Worm (Caenorhabditis elegans) whole organism, young adult: Measurements from ENCODE around the gene F40G12.2.

Experiments used
- B0019.2 ChIP-seq: fragments of 200-800 bp; sonication (Bioruptor generic); conservative IDR thresholded peaks from 2 replicates; pipeline ENCODE4 v1.3.6; 2022; ENCODE audit warnings: missing genetic modification reagents, missing genetic modification characterization, missing compliant biosample characterization
- B0035.1 ChIP-seq: sonication (generic microtip); optimal IDR thresholded peaks from 2 replicates; lab custom pipeline; 2016; ENCODE audit warnings: missing genetic modification characterization, mild to moderate bottlenecking, missing compliant biosample characterization, missing genotype, missing genetic modification reagents
- B0336.3 ChIP-seq: fragments of 200-800 bp; sonication (Bioruptor generic); IDR thresholded peaks from 2 replicates; pipeline ENCODE4 v1.3.6; 2022; ENCODE audit warnings: missing genetic modification characterization, missing compliant biosample characterization
- C17E4.6 ChIP-seq: fragments of 200-800 bp; sonication (Bioruptor generic); IDR thresholded peaks from 2 replicates; pipeline ENCODE4 v1.3.6; 2022; ENCODE audit warnings: missing genetic modification reagents, missing genetic modification characterization, missing compliant biosample characterization
- F37B4.10 ChIP-seq: fragments of 200-800 bp; sonication (Bioruptor generic); IDR thresholded peaks from 2 replicates; pipeline ENCODE4 v1.3.6; 2022; ENCODE audit warnings: missing genetic modification characterization, missing compliant biosample characterization
- F57C9.4 ChIP-seq: sonication (generic microtip); optimal IDR thresholded peaks from 2 replicates; lab custom pipeline; 2017; ENCODE audit warnings: mild to moderate bottlenecking, missing genetic modification characterization, missing compliant biosample characterization
- K12H6.12 ChIP-seq: fragments of 200-800 bp; sonication (Bioruptor generic); optimal IDR thresholded peaks from 2 replicates; lab custom pipeline; 2018; ENCODE audit warnings: mild to moderate bottlenecking, missing genetic modification characterization, missing compliant biosample characterization
- Y53F4B.3 ChIP-seq: fragments of 200-800 bp; sonication (Bioruptor generic); IDR thresholded peaks from 2 replicates; pipeline ENCODE4 v1.3.6; 2022; ENCODE audit warnings: missing genetic modification reagents, missing genetic modification characterization, missing compliant biosample characterization
- Y79H2A.3 ChIP-seq: fragments of 200-800 bp; sonication (Bioruptor generic); conservative IDR thresholded peaks from 2 replicates; pipeline ENCODE4 v1.3.6; 2022; ENCODE audit warnings: missing genetic modification reagents, missing genetic modification characterization, missing compliant biosample characterization
- ama-1 ChIP-seq, 3 experiments: fragments of 150-350 bp in 1 of 3; sonication (generic microtip) in 2 of 3; optimal IDR thresholded peaks; 2 replicates each; lab custom pipeline; 2014 to 2018; ENCODE audit warnings: missing biosample characterization in 2 of 3, missing genetic modification characterization in 2 of 3, missing genetic modification reagents in 2 of 3
- aptf-2 ChIP-seq: fragments of 200-800 bp; sonication (Bioruptor generic); conservative IDR thresholded peaks from 2 replicates; pipeline ENCODE4 v1.3.6; 2022; ENCODE audit warnings: missing genetic modification reagents, missing genetic modification characterization, missing compliant biosample characterization
- athp-1 ChIP-seq: sonication (generic microtip); optimal IDR thresholded peaks from 2 replicates; lab custom pipeline; 2017; ENCODE audit warnings: mild to moderate bottlenecking, missing genetic modification characterization, missing compliant biosample characterization
- ccch-3 ChIP-seq: fragments of 200-800 bp; sonication (Bioruptor generic); optimal IDR thresholded peaks from 2 replicates; lab custom pipeline; 2018; ENCODE audit warnings: mild to moderate bottlenecking, missing genetic modification characterization, missing compliant biosample characterization
- cebp-1 ChIP-seq, 2 experiments: fragments of 200-800 bp in 1 of 2; sonication (Bioruptor generic) in 1 of 2; sonication (generic microtip) in 1 of 2; IDR thresholded peaks in 1 of 2; optimal IDR thresholded peaks in 1 of 2; 2 replicates each; pipeline versions ENCODE4 v1.3.6 to Lab custom; 2017 to 2022; ENCODE audit warnings: missing compliant biosample characterization in 2 of 2, missing genetic modification characterization in 2 of 2, mild to moderate bottlenecking in 1 of 2, missing genetic modification reagents in 1 of 2, moderate library complexity in 1 of 2
- ceh-100 ChIP-seq: fragments of 200-800 bp; sonication (Bioruptor generic); IDR thresholded peaks from 2 replicates; pipeline ENCODE4 v1.3.6; 2022; ENCODE audit warnings: missing genetic modification reagents, missing genetic modification characterization, missing compliant biosample characterization
- ceh-91 ChIP-seq: fragments of 200-800 bp; sonication (Bioruptor generic); IDR thresholded peaks from 2 replicates; pipeline ENCODE4 v1.3.6; 2022; ENCODE audit warnings: missing genetic modification reagents, missing genetic modification characterization, missing compliant biosample characterization
- dpl-1 ChIP-seq: fragments of 150-350 bp; optimal IDR thresholded peaks from 2 replicates; lab custom pipeline; 2014; ENCODE audit warnings: missing biosample characterization, missing genetic modification reagents, missing genetic modification characterization
- efl-1 ChIP-seq: fragments of 150-350 bp; optimal IDR thresholded peaks from 2 replicates; lab custom pipeline; 2014; ENCODE audit warnings: missing biosample characterization, missing genetic modification reagents, missing genetic modification characterization
- ets-4 ChIP-seq: fragments of 200-800 bp; sonication (Bioruptor generic); optimal IDR thresholded peaks from 2 replicates; lab custom pipeline; 2018; ENCODE audit warnings: mild to moderate bottlenecking, missing genetic modification characterization, missing compliant biosample characterization
- gei-17 ChIP-seq: fragments of 200-800 bp; sonication (Bioruptor generic); optimal IDR thresholded peaks from 2 replicates; lab custom pipeline; 2018; ENCODE audit warnings: mild to moderate bottlenecking, missing genetic modification characterization, missing compliant biosample characterization
- hlh-26 ChIP-seq: fragments of 200-800 bp; sonication (Bioruptor generic); conservative IDR thresholded peaks from 2 replicates; pipeline ENCODE4 v1.3.6; 2022; ENCODE audit warnings: missing genetic modification reagents, missing genetic modification characterization, missing compliant biosample characterization
- lin-40 ChIP-seq: sonication (generic microtip); optimal IDR thresholded peaks from 2 replicates; lab custom pipeline; 2016; ENCODE audit warnings: missing genetic modification characterization, mild to moderate bottlenecking, missing compliant biosample characterization, missing genotype, missing genetic modification reagents
- lin-54 ChIP-seq: fragments of 200-800 bp; sonication (Bioruptor generic); optimal IDR thresholded peaks from 2 replicates; lab custom pipeline; 2018; ENCODE audit warnings: mild to moderate bottlenecking, missing genetic modification characterization, missing compliant biosample characterization
- lir-1 ChIP-seq: fragments of 200-800 bp; sonication (Bioruptor generic); conservative IDR thresholded peaks from 2 replicates; pipeline ENCODE4 v1.3.6; 2022; ENCODE audit warnings: missing genetic modification reagents, missing genetic modification characterization, missing compliant biosample characterization
- madf-10 ChIP-seq: sonication (generic microtip); optimal IDR thresholded peaks from 2 replicates; lab custom pipeline; 2016; ENCODE audit warnings: mild to moderate bottlenecking, missing genetic modification characterization, missing compliant biosample characterization
- madf-6 ChIP-seq: fragments of 200-800 bp; sonication (Bioruptor generic); IDR thresholded peaks from 2 replicates; pipeline ENCODE4 v1.3.6; 2022; ENCODE audit warnings: missing genetic modification reagents, missing genetic modification characterization, missing compliant biosample characterization
- madf-8 ChIP-seq: fragments of 200-800 bp; sonication (Bioruptor generic); conservative IDR thresholded peaks from 2 replicates; pipeline ENCODE4 v1.3.6; 2022; ENCODE audit warnings: missing genetic modification reagents, missing genetic modification characterization, missing compliant biosample characterization
- mcd-1 ChIP-seq: fragments of 200-800 bp; sonication (Bioruptor generic); IDR thresholded peaks from 2 replicates; pipeline ENCODE4 v1.3.6; 2022; ENCODE audit warnings: missing genetic modification reagents, missing genetic modification characterization, missing compliant biosample characterization
- mes-4 ChIP-seq: sonication (generic microtip); optimal IDR thresholded peaks from 2 replicates; lab custom pipeline; 2016; ENCODE audit warnings: missing genotype, missing genetic modification characterization, missing compliant biosample characterization
- nhr-80 ChIP-seq: sonication (generic microtip); optimal IDR thresholded peaks from 2 replicates; lab custom pipeline; 2016; ENCODE audit warnings: missing genetic modification characterization, missing compliant biosample characterization
- rpc-1 ChIP-seq, 2 experiments: fragments of 150-350 bp in 1 of 2; sonication (generic microtip) in 1 of 2; optimal IDR thresholded peaks; 2 replicates each; lab custom pipeline; 2014 to 2018; ENCODE audit warnings: missing biosample characterization in 1 of 2, missing genetic modification characterization in 1 of 2, missing genetic modification reagents in 1 of 2, missing genotype in 1 of 2
- snpc-4 ChIP-seq, 5 experiments: fragments of 150-350 bp in 1 of 5; sonication (generic microtip) in 4 of 5; optimal IDR thresholded peaks; 2 replicates each; lab custom pipeline; 2014 to 2018; ENCODE audit warnings: missing genetic modification characterization in 5 of 5, missing biosample characterization in 3 of 5, antibody characterized with exemption in 2 of 5, mild to moderate bottlenecking in 2 of 5, missing compliant biosample characterization in 2 of 5, missing genotype in 2 of 5, moderate library complexity in 2 of 5, missing genetic modification reagents in 1 of 5
- tbp1 ChIP-seq: fragments of 200-800 bp; sonication (Bioruptor generic); optimal IDR thresholded peaks from 2 replicates; lab custom pipeline; 2018; ENCODE audit warnings: mild to moderate bottlenecking, missing genetic modification characterization, missing compliant biosample characterization
- tbx-9 ChIP-seq: sonication (generic microtip); optimal IDR thresholded peaks from 2 replicates; lab custom pipeline; 2016; ENCODE audit warnings: borderline replicate concordance, missing genetic modification characterization, inconsistent platforms, missing compliant biosample characterization
- unc-62 ChIP-seq: fragments of 150-350 bp; optimal IDR thresholded peaks from 2 replicates; lab custom pipeline; 2014; ENCODE audit warnings: missing biosample characterization, missing genetic modification reagents, missing genetic modification characterization
- ztf-3 ChIP-seq: fragments of 200-800 bp; sonication (Bioruptor generic); optimal IDR thresholded peaks from 2 replicates; lab custom pipeline; 2018; ENCODE audit warnings: mild to moderate bottlenecking, missing genetic modification characterization, missing compliant biosample characterization
- ztf-6 ChIP-seq: fragments of 200-800 bp; sonication (Bioruptor generic); IDR thresholded peaks from 2 replicates; pipeline ENCODE4 v1.3.6; 2022; ENCODE audit warnings: missing genetic modification reagents, missing genetic modification characterization, missing compliant biosample characterization

F40G12.2 gene

DNA sequence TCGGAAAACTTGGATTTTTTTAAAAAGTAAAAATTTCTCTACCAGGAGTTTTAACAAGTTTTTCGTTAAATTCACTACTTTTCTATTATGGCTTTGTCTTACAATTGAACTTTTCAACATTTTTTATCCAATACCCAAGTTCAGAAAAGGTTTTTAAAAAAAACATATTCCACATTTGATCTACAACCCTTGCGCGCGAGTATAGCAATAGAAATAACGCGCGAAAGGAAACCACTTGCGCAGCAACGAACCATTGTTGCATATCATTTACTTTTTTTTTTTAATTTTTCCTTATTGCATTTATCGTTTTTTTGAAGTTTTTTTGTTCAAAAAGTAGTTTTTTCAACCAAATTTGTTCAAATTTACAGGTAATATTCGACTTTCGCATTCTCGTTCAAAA is 25.1 kb upstream of the F40G12.2 start, which contains the start of gene F40G12.11:
Gene F40G12.11 (plus strand): TSS at position 369 of the 400 bp plus-strand sequence.
- no peak for TF ChIP-seq Y53F4B.3 (GFP tag; lab: Robert Waterston, UW)
- no peak for TF ChIP-seq lin-40
- no peak for TF ChIP-seq Y79H2A.3
- TF ChIP-seq ztf-3 (GFP tag; lab: Kevin White, UChicago) = no peak
- no peak for TF ChIP-seq mcd-1 (GFP tag; lab: Robert Waterston, UW)
- TF ChIP-seq C17E4.6 (GFP tag; lab: Robert Waterston, UW) = no peak
- no peak for TF ChIP-seq nhr-80 (tag; lab: Kevin White, UChicago)
- no peak for TF ChIP-seq tbx-9 (tag; lab: Kevin White, UChicago)
- no peak for TF ChIP-seq athp-1 (tag; lab: Kevin White, UChicago)
- no peak for TF ChIP-seq ztf-6 (GFP tag; lab: Robert Waterston, UW)
- no peak for TF ChIP-seq K12H6.12
- TF ChIP-seq ccch-3 (GFP tag; lab: Kevin White, UChicago) = no peak
- no peak for TF ChIP-seq ceh-91 (GFP tag; lab: Robert Waterston, UW)
- no peak for TF ChIP-seq unc-62 (GFP tag; lab: Kevin White, UChicago)
- no peak for TF ChIP-seq cebp-1 (GFP tag; IDR thresholded peaks at IDR 0.05; lab: Robert Waterston, UW)
- TF ChIP-seq cebp-1 (tag; optimal IDR thresholded peaks at IDR 0.05; lab: Kevin White, UChicago) = no peak
- TF ChIP-seq mes-4 = no peak
- TF ChIP-seq snpc-4 (GFP tag; optimal IDR thresholded peaks at IDR 0.05; lab: Kevin White, UChicago) = no peak
- no peak for TF ChIP-seq snpc-4 (tag; optimal IDR thresholded peaks at IDR 0.05; lab: Kevin White, UChicago)
- no peak for TF ChIP-seq gei-17 (GFP tag; lab: Kevin White, UChicago)
- TF ChIP-seq F57C9.4 = no peak
- 0 out of 2 replicates have a peak, but pooled peaks have one; percentile 18 for TF ChIP-seq madf-8 (GFP tag; lab: Robert Waterston, UW)
- TF ChIP-seq rpc-1 (optimal IDR thresholded peaks at IDR 0.05; lab: Kevin White, UChicago) = no peak
- no peak for TF ChIP-seq rpc-1 (tag; optimal IDR thresholded peaks at IDR 0.05; lab: Kevin White, UChicago)
- no peak for TF ChIP-seq F37B4.10 (GFP tag; lab: Robert Waterston, UW)
- TF ChIP-seq dpl-1 (GFP tag; lab: Kevin White, UChicago) = peak; percentile 34
- no peak for TF ChIP-seq tbp1 (GFP tag; lab: Kevin White, UChicago)
- TF ChIP-seq ets-4 (GFP tag; lab: Kevin White, UChicago) = no peak
- no peak for TF ChIP-seq B0019.2 (GFP tag; lab: Robert Waterston, UW)
- peak; percentile 52; the same call in 1 of the 2 replicates for TF ChIP-seq madf-6 (GFP tag; lab: Robert Waterston, UW)
- peak; percentile 78 for TF ChIP-seq efl-1 (GFP tag; lab: Kevin White, UChicago)

DNA sequence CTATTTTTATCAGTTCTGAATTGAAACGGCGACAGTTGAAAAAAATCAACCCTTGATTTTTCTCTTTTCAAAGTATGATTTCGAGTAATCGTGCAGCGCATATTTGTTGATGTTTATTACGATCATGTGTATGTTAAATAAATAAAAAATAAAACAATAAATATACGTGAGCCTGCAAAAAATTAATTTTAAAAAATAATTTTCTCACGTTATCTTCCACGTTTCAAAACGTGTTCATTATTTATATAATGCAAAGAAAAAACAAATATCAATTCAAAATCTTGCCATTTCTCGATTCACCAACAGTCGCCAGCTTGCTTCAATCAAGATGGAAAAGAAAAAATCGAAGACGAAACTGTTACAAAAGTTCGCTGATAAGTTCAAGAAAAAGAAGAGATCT is 22.5 kb upstream of the F40G12.2 start, which contains the start of gene F40G12.10:
Gene F40G12.10 (plus strand): TSS at position 301 of the 400 bp plus-strand sequence.
- TF ChIP-seq ama-1 (optimal IDR thresholded peaks at IDR 0.05; lab: Kevin White, UChicago) (no peak), ama-1 (GFP tag; optimal IDR thresholded peaks at IDR 0.05; lab: Kevin White, UChicago) (no peak), lir-1 (GFP tag; lab: Robert Waterston, UW) (no peak), lin-54 (GFP tag; lab: Kevin White, UChicago) (no peak), tbp1 (GFP tag; lab: Kevin White, UChicago) (no peak)
- TF ChIP-seq, all 124 proteins: peak for 0

DNA sequence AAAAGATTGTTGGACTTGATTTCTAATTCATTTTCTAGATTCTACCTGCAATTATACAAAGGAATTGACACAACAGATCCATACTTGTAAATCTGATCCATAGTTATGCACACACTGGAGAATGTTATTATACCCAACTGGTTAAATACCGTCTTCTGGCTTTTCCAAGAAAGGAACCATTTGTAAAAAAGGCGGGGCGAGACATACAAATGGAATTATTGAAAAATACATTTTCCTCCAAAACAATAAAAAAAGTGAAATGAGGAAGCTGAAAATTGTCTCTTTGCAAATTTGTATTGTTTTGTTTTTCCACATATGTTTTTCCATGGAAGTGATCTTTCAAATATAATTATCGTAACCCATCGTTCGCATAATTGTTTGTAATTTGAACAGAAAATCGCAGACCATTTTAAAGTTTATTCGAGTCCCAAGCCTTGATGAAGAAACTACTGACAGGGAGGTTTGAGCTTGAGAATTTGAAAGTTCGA is 21.5 kb upstream of the F40G12.2 start, which contains the start of the genes srt-74 and F40G12.9:
Gene srt-74 (minus strand): TSS at position 101 of the 488 bp plus-strand sequence.
Gene F40G12.9 (plus strand): TSS at position 438 of the 488 bp plus-strand sequence.
- TF ChIP-seq B0336.3 (GFP tag; lab: Robert Waterston, UW) (no peak), hlh-26 (GFP tag; lab: Robert Waterston, UW) (no peak), ceh-100 (GFP tag; lab: Robert Waterston, UW) (no peak), B0035.1 (tag; lab: Kevin White, UChicago) (no peak), ets-4 (GFP tag; lab: Kevin White, UChicago) (no peak), madf-10 (tag; lab: Kevin White, UChicago) (no peak), aptf-2 (GFP tag; lab: Robert Waterston, UW) (no peak)
